Fruit fly (Drosophila melanogaster) S2 (cell line): ENCODE measurements around the gene CG18766.

Experiments
- CG8478 ChIP-seq: fragments of >200 bp; optimal IDR thresholded peaks from 2 replicates; lab custom pipeline; 2018
- CTCF ChIP-seq, 2 experiments: fragments of >200 bp; optimal IDR thresholded peaks; 2 replicates each; lab custom pipeline; 2018

DNA sequence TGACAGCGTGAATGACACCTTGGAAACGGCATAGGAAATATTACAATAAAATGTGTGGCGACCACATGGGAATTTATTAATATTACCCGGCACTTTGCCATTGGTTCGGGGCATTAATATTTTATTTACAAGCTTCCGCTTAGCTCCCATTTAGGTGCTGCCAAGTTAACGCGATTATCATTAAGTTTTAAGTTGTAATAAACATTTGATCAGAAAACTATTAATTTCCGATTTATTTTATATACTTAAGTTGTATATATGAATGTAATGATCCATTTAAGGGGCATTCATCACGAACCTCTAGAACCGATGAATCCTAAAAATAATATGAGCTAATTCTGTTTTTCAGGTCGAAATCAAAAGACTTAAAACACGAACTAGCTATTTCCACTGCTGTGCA is 26.8 kb downstream of the CG18766 start:
- TF ChIP-seq CG8478 (lab: Kevin White, UChicago) (no peak), CTCF (optimal IDR thresholded peaks at IDR 0.05; lab: Kevin White, UChicago) (no peak)
